Worm (Caenorhabditis elegans) whole organism, young adult: Measurements from ENCODE around the gene T10G3.2.

ENCODE experiments used
- K11D2.4 ChIP-seq: fragments of 200-800 bp; sonication (Bioruptor generic); IDR thresholded peaks from 2 replicates; pipeline ENCODE4 v1.3.6; 2022; ENCODE audit warnings: missing genetic modification reagents, missing genetic modification characterization, missing compliant biosample characterization
- ama-1 ChIP-seq, 3 experiments: fragments of 150-350 bp in 1 of 3; sonication (generic microtip) in 2 of 3; optimal IDR thresholded peaks; 2 replicates each; lab custom pipeline; 2014 to 2018; ENCODE audit warnings: missing biosample characterization in 2 of 3, missing genetic modification characterization in 2 of 3, missing genetic modification reagents in 2 of 3
- ccch-3 ChIP-seq: fragments of 200-800 bp; sonication (Bioruptor generic); optimal IDR thresholded peaks from 2 replicates; lab custom pipeline; 2018; ENCODE audit warnings: mild to moderate bottlenecking, missing genetic modification characterization, missing compliant biosample characterization
- mxl-1 ChIP-seq: sonication (generic microtip); optimal IDR thresholded peaks from 2 replicates; lab custom pipeline; 2016; ENCODE audit warnings: missing genetic modification characterization, missing compliant biosample characterization
- nfyb-1 ChIP-seq: fragments of 200-800 bp; sonication (Bioruptor generic); IDR thresholded peaks from 2 replicates; pipeline ENCODE4 v1.3.6; 2022; ENCODE audit warnings: missing genetic modification reagents, missing genetic modification characterization, missing compliant biosample characterization
- nhr-27 ChIP-seq: fragments of 200-800 bp; sonication (Bioruptor generic); optimal IDR thresholded peaks from 2 replicates; lab custom pipeline; 2018; ENCODE audit warnings: mild to moderate bottlenecking, missing genetic modification characterization, moderate library complexity, missing compliant biosample characterization
- snpc-3.4 ChIP-seq: sonication (generic microtip); optimal IDR thresholded peaks from 2 replicates; lab custom pipeline; 2017; ENCODE audit warnings: missing genetic modification characterization, mild to moderate bottlenecking, missing compliant biosample characterization, antibody characterized with exemption, moderate library complexity, missing genotype, missing genetic modification reagents
- snpc-4 ChIP-seq, 5 experiments: fragments of 150-350 bp in 1 of 5; sonication (generic microtip) in 4 of 5; optimal IDR thresholded peaks; 2 replicates each; lab custom pipeline; 2014 to 2018; ENCODE audit warnings: missing genetic modification characterization in 5 of 5, missing biosample characterization in 3 of 5, antibody characterized with exemption in 2 of 5, mild to moderate bottlenecking in 2 of 5, missing compliant biosample characterization in 2 of 5, missing genotype in 2 of 5, moderate library complexity in 2 of 5, missing genetic modification reagents in 1 of 5
- unc-62 ChIP-seq: fragments of 150-350 bp; optimal IDR thresholded peaks from 2 replicates; lab custom pipeline; 2014; ENCODE audit warnings: missing biosample characterization, missing genetic modification reagents, missing genetic modification characterization

DNA sequence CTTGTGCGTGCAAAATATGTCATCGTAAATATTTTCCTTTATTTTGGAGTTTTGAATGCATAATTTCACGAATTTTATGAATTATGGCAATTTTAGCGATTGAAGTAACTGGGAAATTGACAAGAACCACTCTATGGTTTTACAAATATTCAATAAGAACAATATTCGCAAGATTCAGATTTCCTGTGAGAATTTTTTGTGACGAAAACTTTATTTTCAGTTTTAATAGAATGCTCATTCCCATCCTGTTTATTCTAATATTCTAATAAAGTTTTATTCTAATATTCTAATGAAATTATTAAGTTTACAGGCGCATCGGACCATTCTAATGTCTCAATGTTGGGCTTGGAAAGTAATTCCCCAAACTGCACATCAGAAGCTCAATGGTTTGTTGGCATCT, 43.5 kb upstream of the T10G3.2 start, which contains the start of gene R11G10.3:
- TF ChIP-seq unc-62 (GFP tag; lab: Kevin White, UChicago): no peak
- no peak for TF ChIP-seq ama-1 (optimal IDR thresholded peaks at IDR 0.05; lab: Kevin White, UChicago)
- no peak for TF ChIP-seq ama-1 (GFP tag; optimal IDR thresholded peaks at IDR 0.05; lab: Kevin White, UChicago)
- no peak for TF ChIP-seq nfyb-1 (GFP tag; lab: Robert Waterston, UW)
- TF ChIP-seq K11D2.4: no peak
- TF ChIP-seq snpc-4 (GFP tag; optimal IDR thresholded peaks at IDR 0.05; lab: Kevin White, UChicago): no peak
- no peak for TF ChIP-seq snpc-4 (tag; optimal IDR thresholded peaks at IDR 0.05; lab: Kevin White, UChicago)
- no peak for TF ChIP-seq mxl-1 (tag; lab: Kevin White, UChicago)
- no peak for TF ChIP-seq snpc-3.4 (tag; lab: Kevin White, UChicago)
- TF ChIP-seq nhr-27 (tag; lab: Kevin White, UChicago): no peak
- no peak for TF ChIP-seq ccch-3 (GFP tag; lab: Kevin White, UChicago)
